Worm (Caenorhabditis elegans): ENCODE measurements around the gene D2096.7.

DNA sequence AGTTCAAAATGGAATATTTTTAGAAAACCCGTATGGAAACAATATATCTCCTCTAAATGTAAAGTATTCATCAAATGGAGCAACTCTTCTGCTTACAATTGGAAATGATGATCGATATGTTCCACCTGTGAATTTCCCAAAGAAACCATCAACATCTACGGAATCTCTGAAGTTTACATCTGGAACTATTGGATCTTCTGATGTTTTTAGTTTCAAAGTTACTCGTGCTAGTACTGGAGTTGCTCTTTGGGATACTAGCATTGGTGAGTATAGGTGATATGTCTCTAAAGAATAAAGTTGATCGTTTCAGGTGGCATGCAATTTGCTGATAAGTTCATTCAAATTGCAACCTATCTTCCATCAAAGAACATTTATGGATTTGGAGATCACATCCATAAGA is 9.5 kb downstream of the D2096.7 start:
- TF ChIP-seq nhr-28 (tag; optimal IDR thresholded peaks at IDR 0.05) (no peak), zag-1 (tag; optimal IDR thresholded peaks at IDR 0.05) (no peak)
